Worm (Caenorhabditis elegans) whole organism, L3 larva: ENCODE data around the gene twk-6.

Experiments
- ZK546.5 ChIP-seq: sonication (generic microtip); optimal IDR thresholded peaks from 2 replicates; lab custom pipeline; 2017; ENCODE audit warnings: missing biosample characterization, missing genetic modification characterization
- ama-1 ChIP-seq: fragments of 150-350 bp; optimal IDR thresholded peaks from 2 replicates; lab custom pipeline; 2018
- ceh-82 ChIP-seq: fragments of 150-350 bp; optimal IDR thresholded peaks from 2 replicates; lab custom pipeline; 2014; ENCODE audit warnings: missing biosample characterization, missing genetic modification characterization
- egl-27 ChIP-seq: sonication (generic microtip); optimal IDR thresholded peaks from 4 replicates; lab custom pipeline; 2017; ENCODE audit warnings: missing biosample characterization, missing genetic modification reagents, missing genetic modification characterization
- elt-2 ChIP-seq: sonication (generic microtip); optimal IDR thresholded peaks from 2 replicates; lab custom pipeline; 2016; ENCODE audit warnings: missing genetic modification reagents, mild to moderate bottlenecking, missing genetic modification characterization, missing compliant biosample characterization
- fos-1 ChIP-seq: fragments of 150-350 bp; optimal IDR thresholded peaks from 2 replicates; lab custom pipeline; 2014; ENCODE audit warnings: missing biosample characterization, missing genetic modification characterization
- lin-39 ChIP-seq: fragments of 150-350 bp; optimal IDR thresholded peaks from 2 replicates; lab custom pipeline; 2018; ENCODE audit warnings: missing biosample characterization, missing genetic modification reagents, missing genetic modification characterization
- nfya-1 ChIP-seq: sonication (generic microtip); optimal IDR thresholded peaks from 2 replicates; lab custom pipeline; 2017; ENCODE audit warnings: missing genetic modification characterization, mild to moderate bottlenecking, missing compliant biosample characterization, antibody characterized with exemption, moderate library complexity; ENCODE audit not compliant: insufficient read depth
- nhr-23 ChIP-seq: fragments of 150-350 bp; optimal IDR thresholded peaks from 2 replicates; lab custom pipeline; 2014; ENCODE audit warnings: missing biosample characterization, missing genetic modification reagents, missing genetic modification characterization
- sea-2 ChIP-seq: fragments of 150-350 bp; sonication (generic microtip); optimal IDR thresholded peaks from 4 replicates; lab custom pipeline; 2014; ENCODE audit warnings: missing biosample characterization, missing genetic modification reagents, missing genetic modification characterization
- skn-1 ChIP-seq: fragments of 150-350 bp; optimal IDR thresholded peaks from 2 replicates; lab custom pipeline; 2014; ENCODE audit warnings: missing biosample characterization, missing genetic modification characterization
- snpc-4 ChIP-seq: fragments of 150-350 bp; optimal IDR thresholded peaks from 2 replicates; lab custom pipeline; 2014; ENCODE audit warnings: missing biosample characterization, missing genetic modification characterization

DNA sequence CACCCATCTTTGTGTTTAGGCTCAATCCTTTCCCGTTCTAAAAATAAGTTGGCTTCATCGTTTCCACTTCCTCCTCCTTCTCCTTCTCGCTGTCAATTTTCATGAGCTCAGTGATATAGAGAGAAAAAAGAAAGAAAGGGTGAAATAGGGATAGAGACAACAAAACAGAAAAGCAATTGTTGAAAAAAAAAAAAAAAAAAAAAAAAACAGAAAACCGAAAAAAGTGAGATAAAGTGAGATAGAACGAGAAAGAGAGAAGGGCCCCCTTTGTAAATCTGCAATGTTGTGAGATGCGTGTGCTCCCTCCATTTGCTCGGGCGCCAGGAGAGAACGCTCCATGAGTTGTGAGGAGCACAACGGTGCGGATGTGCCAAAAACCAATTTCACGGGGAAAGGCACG, 18.8 kb upstream of the twk-6 start:
- no peak for TF ChIP-seq snpc-4 (tag; lab: Kevin White, UChicago)
- no peak for TF ChIP-seq ama-1 (lab: Kevin White, UChicago)
- no peak for TF ChIP-seq fos-1 (tag; lab: Kevin White, UChicago)
- no peak for TF ChIP-seq ceh-82
- no peak for TF ChIP-seq egl-27
- TF ChIP-seq sea-2 (GFP tag; lab: Kevin White, UChicago): no peak
- TF ChIP-seq ZK546.5 (tag; lab: Kevin White, UChicago): no peak
- TF ChIP-seq elt-2 (tag; lab: Kevin White, UChicago): no peak
- peak; percentile 50 for TF ChIP-seq nfya-1 (tag; lab: Kevin White, UChicago)
- TF ChIP-seq lin-39: peak; percentile 6
- no peak for TF ChIP-seq skn-1
- TF ChIP-seq nhr-23 (tag; lab: Kevin White, UChicago): no peak
